Fruit fly (Drosophila melanogaster) whole organism, embryonic: ENCODE results near the gene CG42749.

Experiments
- Bgb ChIP-seq: fragments of 200-800 bp; sonication (Bioruptor generic); IDR thresholded peaks from 2 replicates; pipeline ENCODE4 v1.3.6; 2022; ENCODE audit warnings: missing biosample characterization, missing genetic modification characterization; ENCODE audit not compliant: partially characterized antibody
- CG10267 ChIP-seq: fragments of 200-800 bp; sonication (Bioruptor generic); optimal IDR thresholded peaks from 2 replicates; lab custom pipeline; 2018; ENCODE audit warnings: missing biosample characterization, mild to moderate bottlenecking, missing genetic modification characterization, moderate library complexity
- CG12744 ChIP-seq: fragments of 200-800 bp; sonication (Bioruptor generic); optimal IDR thresholded peaks from 2 replicates; lab custom pipeline; 2016; ENCODE audit warnings: missing biosample characterization, missing genetic modification characterization
- CG13424 ChIP-seq: fragments of 200-800 bp; sonication (Bioruptor generic); optimal IDR thresholded peaks from 2 replicates; lab custom pipeline; 2019; ENCODE audit warnings: missing biosample characterization, mild to moderate bottlenecking, missing genetic modification characterization, moderate library complexity
- CG14441 ChIP-seq: fragments of 200-800 bp; sonication (Bioruptor generic); IDR thresholded peaks from 2 replicates; pipeline ENCODE4 v1.3.6; 2022; ENCODE audit warnings: missing biosample characterization, missing genetic modification characterization
- CG15073 ChIP-seq: fragments of 200-800 bp; sonication (Bioruptor generic); optimal IDR thresholded peaks from 2 replicates; lab custom pipeline; 2016; ENCODE audit warnings: missing biosample characterization, missing genetic modification characterization
- CG17328 ChIP-seq: fragments of 200-800 bp; sonication (Bioruptor generic); IDR thresholded peaks from 2 replicates; pipeline ENCODE4 v1.3.6; 2022; ENCODE audit warnings: missing biosample characterization, missing genetic modification characterization
- CG1792 ChIP-seq: fragments of 200-800 bp; sonication (Bioruptor generic); optimal IDR thresholded peaks from 2 replicates; lab custom pipeline; 2016; ENCODE audit warnings: missing biosample characterization, missing genetic modification characterization
- CG18764 ChIP-seq: fragments of 200-800 bp; sonication (Bioruptor generic); optimal IDR thresholded peaks from 3 replicates; lab custom pipeline; 2016; ENCODE audit warnings: missing biosample characterization, missing genetic modification characterization
- CG34224 ChIP-seq: fragments of 200-800 bp; sonication (Bioruptor generic); IDR thresholded peaks from 3 replicates; pipeline ENCODE4 v1.3.6; 2022; ENCODE audit warnings: missing biosample characterization, missing genetic modification characterization; ENCODE audit not compliant: partially characterized antibody
- CG34422 ChIP-seq: fragments of 200-800 bp; sonication (Bioruptor generic); IDR thresholded peaks from 3 replicates; pipeline ENCODE4 v1.3.6; 2022; ENCODE audit warnings: missing biosample characterization, missing genetic modification characterization
- CG3726 ChIP-seq: fragments of 200-800 bp; sonication (Bioruptor generic); IDR thresholded peaks from 3 replicates; pipeline ENCODE4, ENCODE4 v1.3.6; 2022; ENCODE audit warnings: missing biosample characterization, missing genetic modification characterization
- CG3838 ChIP-seq: fragments of 200-800 bp; sonication (Bioruptor generic); optimal IDR thresholded peaks from 3 replicates; lab custom pipeline; 2016; ENCODE audit warnings: missing biosample characterization, missing genetic modification characterization
- CG3847 ChIP-seq: fragments of 200-800 bp; sonication (Bioruptor generic); IDR thresholded peaks from 2 replicates; pipeline ENCODE4 v1.3.6; 2022; ENCODE audit warnings: missing biosample characterization, missing genetic modification characterization
- CG4424 ChIP-seq: fragments of 200-800 bp; sonication (Bioruptor generic); optimal IDR thresholded peaks from 3 replicates; lab custom pipeline; 2016; ENCODE audit warnings: missing biosample characterization, missing genetic modification characterization
- CG6272 ChIP-seq: fragments of 200-800 bp; sonication (Bioruptor generic); IDR thresholded peaks from 2 replicates; pipeline ENCODE4 v1.3.6; 2022; ENCODE audit warnings: missing biosample characterization, missing genetic modification characterization
- CG6765 ChIP-seq: fragments of 200-800 bp; sonication (Bioruptor generic); optimal IDR thresholded peaks from 3 replicates; lab custom pipeline; 2017; ENCODE audit warnings: missing biosample characterization, mild to moderate bottlenecking, missing genetic modification characterization
- CG6813 ChIP-seq: fragments of 200-800 bp; sonication (Bioruptor generic); optimal IDR thresholded peaks from 2 replicates; lab custom pipeline; 2017; ENCODE audit warnings: missing biosample characterization, missing genetic modification characterization, mild to moderate bottlenecking, moderate library complexity, missing genetic modification reagents
- CG9797 ChIP-seq: fragments of 200-800 bp; sonication (Bioruptor generic); optimal IDR thresholded peaks from 3 replicates; lab custom pipeline; 2018; ENCODE audit warnings: missing biosample characterization, mild to moderate bottlenecking, missing genetic modification characterization
- CG9876 ChIP-seq: fragments of 200-800 bp; sonication (Bioruptor generic); optimal IDR thresholded peaks from 2 replicates; lab custom pipeline; 2016; ENCODE audit warnings: missing biosample characterization, missing genetic modification characterization
- CrebB ChIP-seq: fragments of 200-800 bp; sonication (Bioruptor generic); optimal IDR thresholded peaks from 3 replicates; lab custom pipeline; 2018; ENCODE audit warnings: missing biosample characterization, mild to moderate bottlenecking, missing genetic modification characterization
- Dbx ChIP-seq: fragments of 200-800 bp; sonication (Bioruptor generic); IDR thresholded peaks from 3 replicates; pipeline ENCODE4 v1.3.6; 2022; ENCODE audit warnings: missing biosample characterization, missing genetic modification characterization
- Elba2 ChIP-seq: fragments of 200-800 bp; sonication (Bioruptor generic); optimal IDR thresholded peaks from 3 replicates; lab custom pipeline; 2016; ENCODE audit warnings: missing biosample characterization, missing genetic modification characterization
- Hand ChIP-seq: fragments of 200-800 bp; sonication (Bioruptor generic); optimal IDR thresholded peaks from 2 replicates; lab custom pipeline; 2017; ENCODE audit warnings: mild to moderate bottlenecking, missing biosample characterization, missing genetic modification reagents, missing genetic modification characterization
- HmgD ChIP-seq: fragments of 200-800 bp; sonication (Bioruptor generic); optimal IDR thresholded peaks from 3 replicates; lab custom pipeline; 2016; ENCODE audit warnings: missing biosample characterization, missing genetic modification characterization
- Lhr ChIP-seq: fragments of 200-800 bp; sonication (Bioruptor generic); optimal IDR thresholded peaks from 3 replicates; lab custom pipeline; 2017; ENCODE audit warnings: mild to moderate bottlenecking, missing biosample characterization, missing genetic modification reagents, missing genetic modification characterization
- MESR4 ChIP-seq: fragments of 200-800 bp; sonication (Bioruptor generic); optimal IDR thresholded peaks from 2 replicates; lab custom pipeline; 2018; ENCODE audit warnings: missing biosample characterization, mild to moderate bottlenecking, missing genetic modification characterization, moderate library complexity
- Scr ChIP-seq: fragments of 200-800 bp; sonication (Bioruptor generic); IDR thresholded peaks from 2 replicates; pipeline ENCODE4 v1.3.6; 2022; ENCODE audit warnings: missing biosample characterization, missing genetic modification characterization; ENCODE audit not compliant: partially characterized antibody
- Trl ChIP-seq, 3 experiments: fragments of >200 bp in 2 of 3; fragments of 200-800 bp in 1 of 3; sonication (Bioruptor generic) in 1 of 3; optimal IDR thresholded peaks; 2 replicates in 1 of 3; 3 replicates in 2 of 3; lab custom pipeline; 2016 to 2017; ENCODE audit warnings: missing biosample characterization in 1 of 3, missing genetic modification characterization in 1 of 3
- cas ChIP-seq: fragments of 200-800 bp; sonication (Bioruptor generic); IDR thresholded peaks from 2 replicates; pipeline ENCODE4 v1.3.6; 2022; ENCODE audit warnings: missing biosample characterization, missing genetic modification characterization
- croc ChIP-seq: fragments of 200-800 bp; sonication (Bioruptor generic); conservative IDR thresholded peaks from 3 replicates; pipeline ENCODE4 v1.3.6; 2022; ENCODE audit warnings: missing biosample characterization, missing genetic modification characterization
- dm ChIP-seq: fragments of 200-800 bp; sonication (Bioruptor generic); optimal IDR thresholded peaks from 3 replicates; lab custom pipeline; 2016; ENCODE audit warnings: missing biosample characterization, missing genetic modification characterization
- dysf ChIP-seq: fragments of 200-800 bp; sonication (Bioruptor generic); IDR thresholded peaks from 3 replicates; pipeline ENCODE4 v1.3.6; 2022; ENCODE audit warnings: missing biosample characterization, missing genetic modification characterization
- gem ChIP-seq: fragments of 200-800 bp; sonication (Bioruptor generic); optimal IDR thresholded peaks from 2 replicates; lab custom pipeline; 2019; ENCODE audit warnings: missing biosample characterization, mild to moderate bottlenecking, missing genetic modification characterization, moderate library complexity
- ind ChIP-seq: fragments of 200-800 bp; sonication (Bioruptor generic); optimal IDR thresholded peaks from 3 replicates; lab custom pipeline; 2016; ENCODE audit warnings: missing biosample characterization, missing genetic modification characterization
- insv ChIP-seq, 2 experiments: fragments of 200-800 bp; sonication (Bioruptor generic); optimal IDR thresholded peaks; 3 replicates each; lab custom pipeline; 2016 to 2018; ENCODE audit warnings: missing biosample characterization in 2 of 2, missing genetic modification characterization in 2 of 2
- inv ChIP-seq: fragments of 200-800 bp; sonication (Bioruptor generic); IDR thresholded peaks from 2 replicates; pipeline ENCODE4 v1.3.6; 2022; ENCODE audit warnings: missing biosample characterization, missing genetic modification characterization; ENCODE audit not compliant: partially characterized antibody
- otp ChIP-seq: fragments of 200-800 bp; sonication (Bioruptor generic); IDR thresholded peaks from 3 replicates; pipeline ENCODE4, ENCODE4 v1.3.6; 2022; ENCODE audit warnings: missing biosample characterization, missing genetic modification characterization
- pan ChIP-seq, 4 experiments: fragments of >200 bp in 3 of 4; fragments of 200-800 bp in 1 of 4; sonication (Bioruptor generic) in 1 of 4; optimal IDR thresholded peaks in 3 of 4; IDR thresholded peaks in 1 of 4; 2 replicates each; pipeline versions ENCODE4 v1.3.6 to Lab custom; 2017 to 2022; ENCODE audit warnings: missing biosample characterization in 2 of 4, missing genetic modification characterization in 2 of 4, mixed read lengths in 1 of 4
- pb ChIP-seq: fragments of 200-800 bp; sonication (Bioruptor generic); optimal IDR thresholded peaks from 3 replicates; lab custom pipeline; 2016; ENCODE audit warnings: missing biosample characterization, missing genetic modification characterization
- pho ChIP-seq: fragments of 200-800 bp; sonication (Bioruptor generic); optimal IDR thresholded peaks from 2 replicates; lab custom pipeline; 2016; ENCODE audit warnings: missing biosample characterization, missing genetic modification characterization
- row ChIP-seq: fragments of 200-800 bp; sonication (Bioruptor generic); IDR thresholded peaks from 3 replicates; pipeline ENCODE4 v1.3.6; 2022; ENCODE audit warnings: missing biosample characterization, missing genetic modification characterization
- sens ChIP-seq: fragments of 200-800 bp; sonication (Bioruptor generic); peaks from one replicate; lab custom pipeline; 2016; ENCODE audit warnings: missing biosample characterization, missing genetic modification characterization
- slp2 ChIP-seq: fragments of 200-800 bp; sonication (Bioruptor generic); optimal IDR thresholded peaks from 2 replicates; lab custom pipeline; 2016; ENCODE audit warnings: missing biosample characterization, missing genetic modification characterization
- sob ChIP-seq: fragments of 200-800 bp; sonication (Bioruptor generic); IDR thresholded peaks from 2 replicates; pipeline ENCODE4 v1.3.6; 2022; ENCODE audit warnings: missing biosample characterization, missing genetic modification characterization
- sqz ChIP-seq: fragments of 200-800 bp; sonication (Bioruptor generic); optimal IDR thresholded peaks from 3 replicates; lab custom pipeline; 2018; ENCODE audit warnings: missing biosample characterization, mild to moderate bottlenecking, missing genetic modification characterization
- trem ChIP-seq: fragments of 200-800 bp; optimal IDR thresholded peaks from 3 replicates; lab custom pipeline; 2019; ENCODE audit warnings: missing biosample characterization, mild to moderate bottlenecking, missing genetic modification characterization, moderate library complexity
- vnd ChIP-seq: fragments of 200-800 bp; sonication (Bioruptor generic); IDR thresholded peaks from 3 replicates; pipeline ENCODE4 v1.3.6; 2022; ENCODE audit warnings: missing biosample characterization, missing genetic modification characterization; ENCODE audit not compliant: partially characterized antibody
- yki ChIP-seq: fragments of >200 bp; optimal IDR thresholded peaks from 3 replicates; lab custom pipeline; 2018

The CG42749 gene

DNA sequence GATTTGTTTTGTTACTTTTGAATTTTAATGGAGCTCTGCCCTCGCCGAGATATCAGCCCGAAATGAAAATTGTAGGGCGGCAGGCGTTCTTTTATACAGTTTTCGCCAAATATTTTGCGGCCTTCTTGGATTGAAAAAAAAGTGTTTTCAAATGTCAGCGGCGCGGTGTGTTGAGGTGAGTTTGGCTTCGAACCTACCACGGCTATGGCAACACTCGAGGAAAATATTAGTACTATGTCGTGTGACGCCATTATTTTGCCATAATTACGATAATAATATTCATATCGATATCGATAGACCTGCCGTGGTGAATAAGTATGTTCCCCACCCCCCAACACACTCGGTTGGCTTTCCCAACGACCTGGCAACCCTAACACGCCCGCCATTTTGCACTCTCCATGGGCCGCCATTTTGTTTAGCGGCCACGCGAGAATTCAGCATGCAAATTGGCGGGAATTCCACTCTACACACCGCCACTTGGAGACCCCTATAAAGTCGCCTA is 16.0 kb downstream of the CG42749 start, which contains the start of the genes TrxT and dhd (continued):
- no peak for TF ChIP-seq CG9876
- peak; percentile 29; the same call in 1 of the 3 replicates for TF ChIP-seq row
- TF ChIP-seq otp, result no peak
- peak; percentile 38 for TF ChIP-seq Scr (GFP tag; lab: Robert Waterston, UW)
- TF ChIP-seq Dbx (GFP tag; lab: Robert Waterston, UW), result 0 out of 3 replicates have a peak, but pooled peaks have one; percentile 51
- peak; percentile 50; the same call in 1 of the 2 replicates for TF ChIP-seq CG3847 (GFP tag; lab: Robert Waterston, UW)
- TF ChIP-seq insv (GFP tag; optimal IDR thresholded peaks at IDR 0.05; lab: Kevin White, UChicago), result no peak
- TF ChIP-seq dysf, result 0 out of 3 replicates have a peak, but pooled peaks have one; percentile 29
- 0 out of 2 replicates have a peak, but pooled peaks have one; percentile 9 for TF ChIP-seq cas
- peak; percentile 6 for TF ChIP-seq CG13424
- peak; percentile 89 for TF ChIP-seq dm (GFP tag; lab: Kevin White, UChicago)
- TF ChIP-seq CG18764, result no peak
- TF ChIP-seq Trl (optimal IDR thresholded peaks at IDR 0.05; lab: Kevin White, UChicago), result no peak
- no peak for TF ChIP-seq Trl (GFP tag; optimal IDR thresholded peaks at IDR 0.05; lab: Kevin White, UChicago)
- TF ChIP-seq CG4424 (GFP tag; lab: Kevin White, UChicago), result no peak
- peak; percentile 9 for TF ChIP-seq slp2 (GFP tag; lab: Kevin White, UChicago)
- peak; percentile 15 for TF ChIP-seq trem
- TF ChIP-seq yki, result no peak
- TF ChIP-seq CrebB (tag; lab: Kevin White, UChicago), result peak; percentile 7
- TF ChIP-seq ind (GFP tag; lab: Kevin White, UChicago), result peak; percentile 9
- TF ChIP-seq vnd (GFP tag; lab: Robert Waterston, UW), result 0 out of 3 replicates have a peak, but pooled peaks have one; percentile 11
- no peak for TF ChIP-seq HmgD (GFP tag; lab: Kevin White, UChicago)
- peak; percentile 45; the same call in 1 of the 3 replicates for TF ChIP-seq CG34422
- TF ChIP-seq CG10267 (tag; lab: Kevin White, UChicago), result peak; percentile 15
- peak; percentile 30 for TF ChIP-seq CG12744 (GFP tag; lab: Kevin White, UChicago)
- no peak for TF ChIP-seq CG1792
- TF ChIP-seq CG17328 (GFP tag; lab: Robert Waterston, UW), result peak; percentile 64
- peak; percentile 50 for TF ChIP-seq Lhr (GFP tag; lab: Kevin White, UChicago)
- no peak; the same call in 1 of the 2 replicates for TF ChIP-seq sob (GFP tag; lab: Robert Waterston, UW)
- TF ChIP-seq croc (GFP tag; lab: Robert Waterston, UW), result no peak
- peak; percentile 68 for TF ChIP-seq Bgb (GFP tag; lab: Robert Waterston, UW)
- TF ChIP-seq Hand (GFP tag; lab: Kevin White, UChicago), result no peak
- no peak for TF ChIP-seq gem (tag; lab: Kevin White, UChicago)
- no peak for TF ChIP-seq CG3838 (GFP tag; lab: Kevin White, UChicago)
- no peak for TF ChIP-seq pan (optimal IDR thresholded peaks at IDR 0.05; lab: Kevin White, UChicago)
- TF ChIP-seq pan (GFP tag; optimal IDR thresholded peaks at IDR 0.05 in 1 of 2, IDR thresholded peaks at IDR 0.05 in 1 of 2), result peak in 1 of 2 experiments; percentile 58
- peak; percentile 41 for TF ChIP-seq CG6813 (GFP tag; lab: Kevin White, UChicago)
- TF ChIP-seq inv (GFP tag; lab: Robert Waterston, UW), result no peak
- peak; percentile 58; the same call in 1 of the 3 replicates for TF ChIP-seq CG34224 (GFP tag; lab: Robert Waterston, UW)
- peak; percentile 5 for TF ChIP-seq MESR4
- no peak for TF ChIP-seq Elba2 (GFP tag; lab: Kevin White, UChicago)
- TF ChIP-seq CG6765 (GFP tag; lab: Kevin White, UChicago), result peak; percentile 36
- peak; percentile 17 for TF ChIP-seq pho (GFP tag; lab: Kevin White, UChicago)
- TF ChIP-seq sqz (GFP tag; lab: Kevin White, UChicago), result no peak
- TF ChIP-seq CG14441, result peak; percentile 37; the same call in 1 of the 2 replicates
- peak; percentile 19 for TF ChIP-seq pb (GFP tag; lab: Kevin White, UChicago)
- TF ChIP-seq sens (GFP tag; lab: Kevin White, UChicago), result peak; percentile 39
- no peak for TF ChIP-seq CG9797
- peak; percentile 17; the same call in 1 of the 2 replicates for TF ChIP-seq CG6272 (GFP tag; lab: Robert Waterston, UW)
- TF ChIP-seq CG3726 (GFP tag; lab: Robert Waterston, UW), result 0 out of 3 replicates have a peak, but pooled peaks have one; percentile 32
- peak; percentile 23 for TF ChIP-seq CG15073 (GFP tag; lab: Kevin White, UChicago)
